Fruit fly (Drosophila melanogaster) whole organism, embryonic: ENCODE measurements around the gene CG33927.

ENCODE experiments used
- Awh ChIP-seq: fragments of 200-800 bp; sonication (Bioruptor generic); IDR thresholded peaks from 2 replicates; pipeline ENCODE4, ENCODE4 v1.3.6; 2022; ENCODE audit warnings: missing biosample characterization, missing genetic modification characterization
- BtbVII ChIP-seq: fragments of 200-800 bp; sonication (Bioruptor generic); optimal IDR thresholded peaks from 3 replicates; lab custom pipeline; 2017; ENCODE audit warnings: missing biosample characterization, mild to moderate bottlenecking, missing genetic modification characterization
- CG10274 ChIP-seq: fragments of 200-800 bp; sonication (Bioruptor generic); optimal IDR thresholded peaks from 3 replicates; lab custom pipeline; 2017; ENCODE audit warnings: missing biosample characterization, mild to moderate bottlenecking, missing genetic modification characterization
- CG10543 ChIP-seq: fragments of 200-800 bp; sonication (Bioruptor generic); optimal IDR thresholded peaks from 3 replicates; lab custom pipeline; 2017; ENCODE audit warnings: missing biosample characterization, mild to moderate bottlenecking, missing genetic modification characterization, moderate library complexity
- CG10654 ChIP-seq: fragments of 200-800 bp; sonication (Bioruptor generic); optimal IDR thresholded peaks from 2 replicates; lab custom pipeline; 2016; ENCODE audit warnings: missing biosample characterization, missing genetic modification characterization
- CG10959 ChIP-seq: fragments of 200-800 bp; sonication (Bioruptor generic); IDR thresholded peaks from 2 replicates; pipeline ENCODE4 v1.3.6; 2022; ENCODE audit warnings: missing biosample characterization, missing genetic modification characterization
- CG12744 ChIP-seq: fragments of 200-800 bp; sonication (Bioruptor generic); optimal IDR thresholded peaks from 2 replicates; lab custom pipeline; 2016; ENCODE audit warnings: missing biosample characterization, missing genetic modification characterization
- CG1792 ChIP-seq: fragments of 200-800 bp; sonication (Bioruptor generic); optimal IDR thresholded peaks from 2 replicates; lab custom pipeline; 2016; ENCODE audit warnings: missing biosample characterization, missing genetic modification characterization
- CG18011 ChIP-seq: fragments of 200-800 bp; sonication (Bioruptor generic); optimal IDR thresholded peaks from 2 replicates; lab custom pipeline; 2017; ENCODE audit warnings: missing biosample characterization, missing genetic modification characterization, mild to moderate bottlenecking, moderate library complexity, missing genotype
- CG18619 ChIP-seq: fragments of 200-800 bp; sonication (Bioruptor generic); optimal IDR thresholded peaks from 3 replicates; lab custom pipeline; 2017; ENCODE audit warnings: missing biosample characterization, mild to moderate bottlenecking, missing genetic modification characterization
- CG2712 ChIP-seq: fragments of 200-800 bp; optimal IDR thresholded peaks from 3 replicates; lab custom pipeline; 2019; ENCODE audit warnings: missing biosample characterization, mild to moderate bottlenecking, missing genetic modification characterization, moderate library complexity
- CG30020 ChIP-seq: fragments of 200-800 bp; optimal IDR thresholded peaks from 2 replicates; lab custom pipeline; 2019; ENCODE audit warnings: missing biosample characterization, mild to moderate bottlenecking, missing genetic modification characterization, moderate library complexity
- CG5180 ChIP-seq: fragments of 200-800 bp; sonication (Bioruptor generic); optimal IDR thresholded peaks from 3 replicates; lab custom pipeline; 2017; ENCODE audit warnings: missing biosample characterization, missing genetic modification characterization, mild to moderate bottlenecking, moderate library complexity, missing genetic modification reagents
- CG6254 ChIP-seq: fragments of 200-800 bp; sonication (Bioruptor generic); optimal IDR thresholded peaks from 3 replicates; lab custom pipeline; 2017; ENCODE audit warnings: mild to moderate bottlenecking, missing biosample characterization, missing genetic modification reagents, missing genetic modification characterization
- CG6683 ChIP-seq: fragments of 200-800 bp; sonication (Bioruptor generic); optimal IDR thresholded peaks from 2 replicates; lab custom pipeline; 2017; ENCODE audit warnings: missing biosample characterization, mild to moderate bottlenecking, missing genetic modification characterization, missing genetic modification reagents
- CG6813 ChIP-seq: fragments of 200-800 bp; sonication (Bioruptor generic); optimal IDR thresholded peaks from 2 replicates; lab custom pipeline; 2017; ENCODE audit warnings: missing biosample characterization, missing genetic modification characterization, mild to moderate bottlenecking, moderate library complexity, missing genetic modification reagents
- CG7372 ChIP-seq: fragments of 200-800 bp; sonication (Bioruptor generic); IDR thresholded peaks from 2 replicates; pipeline ENCODE4 v1.3.6; 2022; ENCODE audit warnings: missing biosample characterization, missing genetic modification characterization
- CG9727 ChIP-seq: fragments of 200-800 bp; sonication (Bioruptor generic); optimal IDR thresholded peaks from 3 replicates; lab custom pipeline; 2017; ENCODE audit warnings: missing biosample characterization, mild to moderate bottlenecking, missing genetic modification characterization
- CHES-1-like ChIP-seq: fragments of 200-800 bp; sonication (Bioruptor generic); optimal IDR thresholded peaks from 2 replicates; lab custom pipeline; 2016; ENCODE audit warnings: missing biosample characterization, missing genetic modification characterization
- Deaf1 ChIP-seq: fragments of 200-800 bp; optimal IDR thresholded peaks from 3 replicates; lab custom pipeline; 2019; ENCODE audit warnings: missing biosample characterization, mild to moderate bottlenecking, missing genetic modification characterization, moderate library complexity
- Dref ChIP-seq: fragments of 200-800 bp; sonication (Bioruptor generic); IDR thresholded peaks from 2 replicates; pipeline ENCODE4 v1.3.6; 2022; ENCODE audit warnings: missing biosample characterization, missing genetic modification characterization
- Ets65A ChIP-seq: fragments of 200-800 bp; sonication (Bioruptor generic); peaks from one replicate; lab custom pipeline; 2016; ENCODE audit warnings: missing biosample characterization, missing genetic modification characterization
- H15 ChIP-seq: fragments of 200-800 bp; sonication (Bioruptor generic); IDR thresholded peaks from 3 replicates; pipeline ENCODE4 v1.3.6; 2022; ENCODE audit warnings: missing biosample characterization, missing genetic modification characterization
- HHEX ChIP-seq: fragments of 200-800 bp; sonication (Bioruptor generic); optimal IDR thresholded peaks from 3 replicates; lab custom pipeline; 2017; ENCODE audit warnings: missing biosample characterization, mild to moderate bottlenecking, missing genetic modification characterization, missing genetic modification reagents
- HLH3B ChIP-seq: fragments of 200-800 bp; sonication (Bioruptor generic); IDR thresholded peaks from 2 replicates; pipeline ENCODE4 v1.3.6; 2022; ENCODE audit warnings: missing biosample characterization, missing genetic modification characterization
- HLH4C ChIP-seq: fragments of 200-800 bp; sonication (Bioruptor generic); IDR thresholded peaks from 3 replicates; pipeline ENCODE4 v1.3.6; 2022; ENCODE audit warnings: missing biosample characterization, missing genetic modification characterization; ENCODE audit not compliant: partially characterized antibody
- Hr39 ChIP-seq: fragments of >200 bp; optimal IDR thresholded peaks from 2 replicates; lab custom pipeline; 2017
- Kr ChIP-seq: fragments of 200-800 bp; sonication (Bioruptor generic); optimal IDR thresholded peaks from 2 replicates; lab custom pipeline; 2017; ENCODE audit warnings: missing biosample characterization, mild to moderate bottlenecking, missing genetic modification characterization
- Mad ChIP-seq: fragments of 200-800 bp; sonication (Bioruptor generic); optimal IDR thresholded peaks from 2 replicates; lab custom pipeline; 2016; ENCODE audit warnings: missing biosample characterization, missing genetic modification characterization
- Nf-YC ChIP-seq: fragments of 200-800 bp; optimal IDR thresholded peaks from 3 replicates; lab custom pipeline; 2019; ENCODE audit warnings: missing biosample characterization, mild to moderate bottlenecking, missing genetic modification characterization, moderate library complexity
- Side ChIP-seq: fragments of 200-800 bp; sonication (Bioruptor generic); optimal IDR thresholded peaks from 2 replicates; lab custom pipeline; 2016; ENCODE audit warnings: missing biosample characterization, missing genetic modification characterization
- Sox102F ChIP-seq: fragments of 200-800 bp; sonication (Bioruptor generic); optimal IDR thresholded peaks from 2 replicates; lab custom pipeline; 2018; ENCODE audit warnings: missing biosample characterization, mild to moderate bottlenecking, missing genetic modification characterization, moderate library complexity
- Stat92E ChIP-seq, 3 experiments: fragments of >200 bp in 2 of 3; fragments of 200-800 bp in 1 of 3; sonication (Bioruptor generic) in 1 of 3; optimal IDR thresholded peaks; 2 replicates each; lab custom pipeline; 2017 to 2019; ENCODE audit warnings: missing biosample characterization in 3 of 3, missing genetic modification characterization in 3 of 3, mild to moderate bottlenecking in 1 of 3, moderate library complexity in 1 of 3
- Tbp ChIP-seq: fragments of >200 bp; optimal IDR thresholded peaks from 2 replicates; lab custom pipeline; 2018; ENCODE audit warnings: missing biosample characterization, missing genetic modification characterization
- crol ChIP-seq: fragments of 200-800 bp; sonication (Bioruptor generic); IDR thresholded peaks from 2 replicates; pipeline ENCODE4 v1.3.6; 2022; ENCODE audit warnings: missing biosample characterization, missing genetic modification characterization
- dpn ChIP-seq, 2 experiments: fragments of 200-800 bp; sonication (Bioruptor generic); optimal IDR thresholded peaks; 3 replicates each; lab custom pipeline; 2016; ENCODE audit warnings: missing biosample characterization in 2 of 2, missing genetic modification characterization in 2 of 2
- gcm ChIP-seq: fragments of 200-800 bp; sonication (Bioruptor generic); optimal IDR thresholded peaks from 2 replicates; lab custom pipeline; 2019; ENCODE audit warnings: missing biosample characterization, mild to moderate bottlenecking, missing genetic modification characterization, moderate library complexity
- gem ChIP-seq: fragments of 200-800 bp; sonication (Bioruptor generic); optimal IDR thresholded peaks from 2 replicates; lab custom pipeline; 2019; ENCODE audit warnings: missing biosample characterization, mild to moderate bottlenecking, missing genetic modification characterization, moderate library complexity
- hth ChIP-seq: fragments of >200 bp; optimal IDR thresholded peaks from 2 replicates; lab custom pipeline; 2017; ENCODE audit warnings: inconsistent platforms
- inv ChIP-seq: fragments of 200-800 bp; sonication (Bioruptor generic); IDR thresholded peaks from 2 replicates; pipeline ENCODE4 v1.3.6; 2022; ENCODE audit warnings: missing biosample characterization, missing genetic modification characterization; ENCODE audit not compliant: partially characterized antibody
- lov ChIP-seq, 2 experiments: fragments of 200-800 bp in 1 of 2; fragments of >200 bp in 1 of 2; sonication (Bioruptor generic) in 1 of 2; IDR thresholded peaks in 1 of 2; optimal IDR thresholded peaks in 1 of 2; 2 replicates in 1 of 2; 3 replicates in 1 of 2; pipeline versions ENCODE4 v1.3.6 to Lab custom; 2017 to 2022; ENCODE audit warnings: missing biosample characterization in 1 of 2, missing genetic modification characterization in 1 of 2
- schlank ChIP-seq: fragments of 200-800 bp; sonication (Bioruptor generic); optimal IDR thresholded peaks from 2 replicates; lab custom pipeline; 2018; ENCODE audit warnings: missing biosample characterization, mild to moderate bottlenecking, missing genetic modification characterization
- sima ChIP-seq: fragments of 200-800 bp; sonication (Bioruptor generic); optimal IDR thresholded peaks from 2 replicates; lab custom pipeline; 2016; ENCODE audit warnings: missing biosample characterization, missing genetic modification characterization
- slp2 ChIP-seq: fragments of 200-800 bp; sonication (Bioruptor generic); optimal IDR thresholded peaks from 2 replicates; lab custom pipeline; 2016; ENCODE audit warnings: missing biosample characterization, missing genetic modification characterization
- sob ChIP-seq: fragments of 200-800 bp; sonication (Bioruptor generic); IDR thresholded peaks from 2 replicates; pipeline ENCODE4 v1.3.6; 2022; ENCODE audit warnings: missing biosample characterization, missing genetic modification characterization
- sqz ChIP-seq: fragments of 200-800 bp; sonication (Bioruptor generic); optimal IDR thresholded peaks from 3 replicates; lab custom pipeline; 2018; ENCODE audit warnings: missing biosample characterization, mild to moderate bottlenecking, missing genetic modification characterization
- tx ChIP-seq: fragments of 200-800 bp; sonication (Bioruptor generic); optimal IDR thresholded peaks from 2 replicates; lab custom pipeline; 2016; ENCODE audit warnings: missing biosample characterization, missing genetic modification characterization
- zen ChIP-seq: fragments of 200-800 bp; sonication (Bioruptor generic); optimal IDR thresholded peaks from 3 replicates; lab custom pipeline; 2018; ENCODE audit warnings: missing biosample characterization, mild to moderate bottlenecking, missing genetic modification characterization, moderate library complexity

The CG33927 gene

DNA sequence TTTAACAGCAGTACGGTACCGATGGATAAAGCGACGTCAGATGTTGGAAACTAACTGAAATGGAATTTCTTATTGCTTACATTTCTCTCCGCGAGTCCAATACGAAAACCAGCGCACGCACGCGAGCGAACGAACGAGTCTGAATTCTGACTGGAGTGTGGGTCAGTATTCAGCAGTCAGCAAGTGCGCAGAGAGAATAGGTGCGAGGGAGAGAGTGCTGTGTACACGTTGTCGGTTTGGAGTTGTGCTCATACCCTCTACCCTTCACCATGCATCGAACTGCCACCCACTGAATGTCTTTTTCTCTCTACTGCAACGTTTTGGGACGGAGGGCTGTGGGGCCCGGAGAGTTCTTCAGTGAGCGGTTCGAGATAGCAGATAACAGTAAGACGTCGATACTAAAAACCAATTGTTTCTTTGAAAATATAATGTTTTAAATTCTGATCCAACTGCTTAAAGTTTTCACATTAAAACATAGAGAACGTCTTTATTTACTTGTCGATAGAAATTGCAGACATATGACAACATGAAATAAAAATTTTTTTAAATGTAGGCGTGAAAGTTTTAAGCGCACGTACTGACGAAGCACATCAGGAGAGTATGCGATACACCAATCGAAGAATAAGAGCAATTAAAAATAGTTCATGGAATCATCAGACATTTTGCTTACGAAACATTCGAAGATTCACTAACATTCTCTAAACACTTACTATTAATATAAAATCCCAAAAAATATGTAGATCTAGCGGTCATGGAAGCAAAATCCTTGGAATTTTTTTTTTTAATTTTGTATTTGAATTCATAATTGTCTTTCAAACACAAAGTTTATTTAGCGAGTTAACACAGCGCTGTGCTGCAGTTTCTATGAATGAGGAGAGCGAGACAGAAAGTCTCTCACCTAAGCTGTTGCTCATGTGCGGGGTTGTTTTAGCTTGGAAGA, 49.4 kb upstream of the CG33927 start (continued):
- TF ChIP-seq Tbp (no peak), gcm (GFP tag; lab: Kevin White, UChicago) (peak; percentile 55), inv (GFP tag; lab: Robert Waterston, UW) (no peak), zen (tag; lab: Kevin White, UChicago) (peak; percentile 21), schlank (tag; lab: Kevin White, UChicago) (peak; percentile 3), HLH3B (GFP tag; lab: Robert Waterston, UW) (no peak), Ets65A (peak; percentile 97), Dref (GFP tag; lab: Robert Waterston, UW) (no peak), sima (peak; percentile 1), Awh (GFP tag; lab: Robert Waterston, UW) (no peak), CG18011 (peak; percentile 23), CG18619 (GFP tag; lab: Kevin White, UChicago) (peak; percentile 89), dpn (GFP tag; optimal IDR thresholded peaks at IDR 0.05; lab: Kevin White, UChicago) (peak; percentile 82 to 87), CG10959 (GFP tag; lab: Robert Waterston, UW) (no peak), CG6254 (GFP tag; lab: Kevin White, UChicago) (peak; percentile 59), CG10543 (peak; percentile 87), HLH4C (GFP tag; lab: Robert Waterston, UW) (no peak), BtbVII (GFP tag; lab: Kevin White, UChicago) (peak; percentile 51), gem (tag; lab: Kevin White, UChicago) (peak; percentile 91), CG2712 (peak; percentile 80), Deaf1 (peak; percentile 78), sqz (GFP tag; lab: Kevin White, UChicago) (peak; percentile 56), Nf-YC (tag; lab: Kevin White, UChicago) (peak; percentile 69), Kr (GFP tag; lab: Kevin White, UChicago) (no peak), H15 (no peak), crol (no peak), CG30020 (tag; lab: Kevin White, UChicago) (peak; percentile 36), sob (no peak), CG1792 (GFP tag; lab: Kevin White, UChicago) (peak; percentile 60), CG5180 (peak; percentile 63), hth (no peak), Side (GFP tag; lab: Kevin White, UChicago) (peak; percentile 78), CG7372 (GFP tag; lab: Robert Waterston, UW) (no peak), CG6683 (GFP tag; lab: Kevin White, UChicago) (peak; percentile 60), CG9727 (GFP tag; lab: Kevin White, UChicago) (peak; percentile 91), Hr39 (no peak), Sox102F (GFP tag; lab: Kevin White, UChicago) (peak; percentile 81), CHES-1-like (GFP tag; lab: Kevin White, UChicago) (peak; percentile 82), lov (optimal IDR thresholded peaks at IDR 0.05; lab: Kevin White, UChicago) (no peak), lov (GFP tag; IDR thresholded peaks at IDR 0.05; lab: Robert Waterston, UW) (no peak), tx (GFP tag; lab: Kevin White, UChicago) (peak; percentile 86), CG10654 (GFP tag; lab: Kevin White, UChicago) (peak; percentile 66), slp2 (GFP tag; lab: Kevin White, UChicago) (peak; percentile 87), CG12744 (GFP tag; lab: Kevin White, UChicago) (peak; percentile 59), CG10274 (GFP tag; lab: Kevin White, UChicago) (peak; percentile 79), CG6813 (GFP tag; lab: Kevin White, UChicago) (peak; percentile 77), Stat92E (GFP tag; optimal IDR thresholded peaks at IDR 0.05; lab: Kevin White, UChicago) (no peak), Mad (peak; percentile 79), HHEX (GFP tag; lab: Kevin White, UChicago) (peak; percentile 83)
